Worm (Caenorhabditis elegans) whole organism, L3 larva: ENCODE data around the gene C08E8.2.

Experiments used
- ceh-28 ChIP-seq: fragments of 150-350 bp; optimal IDR thresholded peaks from 2 replicates; lab custom pipeline; 2014; ENCODE audit warnings: missing biosample characterization, missing genetic modification reagents, missing genetic modification characterization
- ceh-82 ChIP-seq: fragments of 150-350 bp; optimal IDR thresholded peaks from 2 replicates; lab custom pipeline; 2014; ENCODE audit warnings: missing biosample characterization, missing genetic modification characterization
- daf-12 ChIP-seq: fragments of 150-350 bp; optimal IDR thresholded peaks from 2 replicates; lab custom pipeline; 2014; ENCODE audit warnings: missing biosample characterization, missing genetic modification reagents, missing genetic modification characterization
- fkh-10 ChIP-seq: sonication (generic microtip); optimal IDR thresholded peaks from 2 replicates; lab custom pipeline; 2017; ENCODE audit warnings: missing biosample characterization, missing genetic modification reagents, missing genetic modification characterization
- fos-1 ChIP-seq: fragments of 150-350 bp; optimal IDR thresholded peaks from 2 replicates; lab custom pipeline; 2014; ENCODE audit warnings: missing biosample characterization, missing genetic modification characterization
- nhr-11 ChIP-seq: fragments of 150-350 bp; optimal IDR thresholded peaks from 2 replicates; lab custom pipeline; 2014; ENCODE audit warnings: missing biosample characterization, missing genetic modification characterization
- nhr-23 ChIP-seq: fragments of 150-350 bp; optimal IDR thresholded peaks from 2 replicates; lab custom pipeline; 2014; ENCODE audit warnings: missing biosample characterization, missing genetic modification reagents, missing genetic modification characterization
- nhr-237 ChIP-seq: fragments of 150-350 bp; optimal IDR thresholded peaks from 2 replicates; lab custom pipeline; 2014; ENCODE audit warnings: missing biosample characterization, missing genetic modification characterization
- nhr-76 ChIP-seq: fragments of 150-350 bp; sonication (generic microtip); optimal IDR thresholded peaks from 5 replicates; lab custom pipeline; 2014; ENCODE audit warnings: missing biosample characterization, missing genetic modification characterization
- nhr-77 ChIP-seq: fragments of 150-350 bp; optimal IDR thresholded peaks from 2 replicates; lab custom pipeline; 2014; ENCODE audit warnings: missing biosample characterization, missing genetic modification characterization
- pha-4 ChIP-seq: fragments of 150-350 bp; optimal IDR thresholded peaks from 2 replicates; lab custom pipeline; 2014; ENCODE audit warnings: missing biosample characterization, missing genetic modification reagents, missing genetic modification characterization
- pqm-1 ChIP-seq: fragments of 150-350 bp; optimal IDR thresholded peaks from 2 replicates; lab custom pipeline; 2017; ENCODE audit warnings: missing biosample characterization, missing genetic modification characterization, inconsistent platforms
- zag-1 ChIP-seq: fragments of 150-350 bp; optimal IDR thresholded peaks from 2 replicates; lab custom pipeline; 2014; ENCODE audit warnings: missing biosample characterization, missing genetic modification characterization

DNA sequence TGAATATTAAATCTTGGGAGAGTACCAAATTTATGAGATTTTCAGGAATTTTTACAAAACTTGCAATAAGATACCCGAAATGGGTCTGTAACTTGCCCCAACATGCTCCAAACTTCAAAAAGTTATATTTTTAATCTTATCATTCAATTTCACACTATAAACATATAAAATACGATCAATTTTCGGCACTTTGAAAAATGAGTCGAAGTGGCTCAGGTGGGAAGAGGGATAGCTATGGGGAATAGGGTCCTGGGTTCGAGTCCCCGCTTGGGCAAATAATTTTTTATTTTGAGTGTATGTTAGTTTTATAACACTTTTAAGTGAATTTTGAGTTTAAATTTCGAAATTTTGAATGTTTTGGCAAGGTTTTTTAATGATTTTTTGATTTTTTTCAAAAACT lies 15.4 kb upstream of the C08E8.2 start:
- TF ChIP-seq ceh-28 (tag; lab: Kevin White, UChicago): no peak
- TF ChIP-seq nhr-23 (tag; lab: Kevin White, UChicago): no peak
- TF ChIP-seq pha-4 (tag; lab: Kevin White, UChicago): no peak
- no peak for TF ChIP-seq nhr-11 (tag; lab: Kevin White, UChicago)
- TF ChIP-seq zag-1 (tag; lab: Kevin White, UChicago): no peak
- no peak for TF ChIP-seq nhr-237 (tag; lab: Kevin White, UChicago)
- TF ChIP-seq pqm-1 (tag; lab: Kevin White, UChicago): no peak
- TF ChIP-seq fkh-10 (GFP tag; lab: Kevin White, UChicago): no peak
- TF ChIP-seq nhr-76 (tag; lab: Kevin White, UChicago): no peak
- TF ChIP-seq ceh-82 (tag; lab: Kevin White, UChicago): no peak
- no peak for TF ChIP-seq nhr-77 (tag; lab: Kevin White, UChicago)
- no peak for TF ChIP-seq fos-1
- no peak for TF ChIP-seq daf-12
